Worm (Caenorhabditis elegans): ENCODE results near the gene npp-10.

ce11 chrIII:6019512-6020209 lies at the start of gene npp-10, which contains the start of gene cyk-3:
- TF ChIP-seq ceh-91 (GFP tag; IDR thresholded peaks at IDR 0.05), result no peak
- no peak for TF ChIP-seq unc-62 (GFP tag; optimal IDR thresholded peaks at IDR 0.05)
- no peak for TF ChIP-seq sptf-2 (GFP tag; optimal IDR thresholded peaks at IDR 0.05)

Data from whole organism, young adult.